Worm (Caenorhabditis elegans) whole organism, L3 larva: ENCODE measurements around the gene Y67D8C.22.

Experiments
- ceh-9 ChIP-seq: sonication (generic microtip); optimal IDR thresholded peaks from 2 replicates; lab custom pipeline; 2018; ENCODE audit warnings: missing biosample characterization, missing genetic modification characterization
- daf-12 ChIP-seq: fragments of 150-350 bp; optimal IDR thresholded peaks from 2 replicates; lab custom pipeline; 2014; ENCODE audit warnings: missing biosample characterization, missing genetic modification reagents, missing genetic modification characterization
- egl-27 ChIP-seq: sonication (generic microtip); optimal IDR thresholded peaks from 4 replicates; lab custom pipeline; 2017; ENCODE audit warnings: missing biosample characterization, missing genetic modification reagents, missing genetic modification characterization
- egl-5 ChIP-seq: fragments of 150-350 bp; optimal IDR thresholded peaks from 2 replicates; lab custom pipeline; 2017; ENCODE audit warnings: missing biosample characterization, missing genetic modification reagents, missing genetic modification characterization, inconsistent platforms
- elt-1 ChIP-seq: fragments of 150-350 bp; optimal IDR thresholded peaks from 2 replicates; lab custom pipeline; 2014; ENCODE audit warnings: missing biosample characterization, missing genetic modification characterization
- elt-2 ChIP-seq: sonication (generic microtip); optimal IDR thresholded peaks from 2 replicates; lab custom pipeline; 2016; ENCODE audit warnings: missing genetic modification reagents, mild to moderate bottlenecking, missing genetic modification characterization, missing compliant biosample characterization
- elt-3 ChIP-seq, 3 experiments: fragments of 150-350 bp in 1 of 3; sonication (generic microtip) in 2 of 3; optimal IDR thresholded peaks; 2 replicates in 2 of 3; 4 replicates in 1 of 3; lab custom pipeline; 2014 to 2017; ENCODE audit warnings: missing biosample characterization in 3 of 3, missing genetic modification characterization in 3 of 3
- fkh-10 ChIP-seq: sonication (generic microtip); optimal IDR thresholded peaks from 2 replicates; lab custom pipeline; 2017; ENCODE audit warnings: missing biosample characterization, missing genetic modification reagents, missing genetic modification characterization
- fkh-2 ChIP-seq: fragments of 150-350 bp; optimal IDR thresholded peaks from 2 replicates; lab custom pipeline; 2014; ENCODE audit warnings: missing biosample characterization, missing genetic modification reagents, missing genetic modification characterization
- hmg-11 ChIP-seq: sonication (generic microtip); optimal IDR thresholded peaks from 2 replicates; lab custom pipeline; 2016; ENCODE audit warnings: missing genetic modification characterization, missing compliant biosample characterization
- jun-1 ChIP-seq: fragments of 150-350 bp; optimal IDR thresholded peaks from 2 replicates; lab custom pipeline; 2014; ENCODE audit warnings: missing biosample characterization, missing genetic modification reagents, missing genetic modification characterization
- lin-15B ChIP-seq: fragments of 150-350 bp; optimal IDR thresholded peaks from 2 replicates; lab custom pipeline; 2014; ENCODE audit warnings: missing biosample characterization, missing genetic modification characterization
- lin-39 ChIP-seq: fragments of 150-350 bp; optimal IDR thresholded peaks from 2 replicates; lab custom pipeline; 2018; ENCODE audit warnings: missing biosample characterization, missing genetic modification reagents, missing genetic modification characterization
- lsy-12 ChIP-seq: sonication (generic microtip); optimal IDR thresholded peaks from 2 replicates; lab custom pipeline; 2016; ENCODE audit warnings: mild to moderate bottlenecking, missing genetic modification characterization, missing compliant biosample characterization
- mml-1 ChIP-seq: fragments of 150-350 bp; sonication (generic microtip); optimal IDR thresholded peaks from 3 replicates; lab custom pipeline; 2014; ENCODE audit warnings: missing biosample characterization, missing genetic modification characterization
- nfya-1 ChIP-seq: sonication (generic microtip); optimal IDR thresholded peaks from 2 replicates; lab custom pipeline; 2017; ENCODE audit warnings: missing genetic modification characterization, mild to moderate bottlenecking, missing compliant biosample characterization, antibody characterized with exemption, moderate library complexity; ENCODE audit not compliant: insufficient read depth
- nhr-11 ChIP-seq: fragments of 150-350 bp; optimal IDR thresholded peaks from 2 replicates; lab custom pipeline; 2014; ENCODE audit warnings: missing biosample characterization, missing genetic modification characterization
- nhr-12 ChIP-seq: fragments of 150-350 bp; optimal IDR thresholded peaks from 2 replicates; lab custom pipeline; 2014; ENCODE audit warnings: missing biosample characterization, missing genetic modification characterization
- nhr-23 ChIP-seq: fragments of 150-350 bp; optimal IDR thresholded peaks from 2 replicates; lab custom pipeline; 2014; ENCODE audit warnings: missing biosample characterization, missing genetic modification reagents, missing genetic modification characterization
- nhr-237 ChIP-seq: fragments of 150-350 bp; optimal IDR thresholded peaks from 2 replicates; lab custom pipeline; 2014; ENCODE audit warnings: missing biosample characterization, missing genetic modification characterization
- nhr-25 ChIP-seq: sonication (generic microtip); optimal IDR thresholded peaks from 2 replicates; lab custom pipeline; 2017; ENCODE audit warnings: missing biosample characterization, missing genetic modification characterization
- nhr-28 ChIP-seq: fragments of 150-350 bp; optimal IDR thresholded peaks from 2 replicates; lab custom pipeline; 2014; ENCODE audit warnings: missing biosample characterization, missing genetic modification characterization
- nhr-67 ChIP-seq: fragments of 150-350 bp; optimal IDR thresholded peaks from 2 replicates; lab custom pipeline; 2014; ENCODE audit warnings: missing biosample characterization, missing genetic modification characterization
- nhr-76 ChIP-seq: fragments of 150-350 bp; sonication (generic microtip); optimal IDR thresholded peaks from 5 replicates; lab custom pipeline; 2014; ENCODE audit warnings: missing biosample characterization, missing genetic modification characterization
- pha-4 ChIP-seq: fragments of 150-350 bp; optimal IDR thresholded peaks from 2 replicates; lab custom pipeline; 2014; ENCODE audit warnings: missing biosample characterization, missing genetic modification reagents, missing genetic modification characterization
- pqm-1 ChIP-seq: fragments of 150-350 bp; optimal IDR thresholded peaks from 2 replicates; lab custom pipeline; 2017; ENCODE audit warnings: missing biosample characterization, missing genetic modification characterization, inconsistent platforms
- sea-2 ChIP-seq: fragments of 150-350 bp; sonication (generic microtip); optimal IDR thresholded peaks from 4 replicates; lab custom pipeline; 2014; ENCODE audit warnings: missing biosample characterization, missing genetic modification reagents, missing genetic modification characterization
- skn-1 ChIP-seq: fragments of 150-350 bp; optimal IDR thresholded peaks from 2 replicates; lab custom pipeline; 2014; ENCODE audit warnings: missing biosample characterization, missing genetic modification characterization
- snpc-4 ChIP-seq: fragments of 150-350 bp; optimal IDR thresholded peaks from 2 replicates; lab custom pipeline; 2014; ENCODE audit warnings: missing biosample characterization, missing genetic modification characterization
- tbx-2 ChIP-seq: sonication (generic microtip); optimal IDR thresholded peaks from 2 replicates; lab custom pipeline; 2016; ENCODE audit warnings: mild to moderate bottlenecking, missing genetic modification characterization, missing compliant biosample characterization
- unc-39 ChIP-seq: sonication (generic microtip); optimal IDR thresholded peaks from 4 replicates; lab custom pipeline; 2017; ENCODE audit warnings: missing biosample characterization, missing genetic modification characterization
- unc-62 ChIP-seq: fragments of 150-350 bp; sonication (generic microtip); optimal IDR thresholded peaks from 4 replicates; lab custom pipeline; 2014; ENCODE audit warnings: missing biosample characterization, missing genetic modification reagents, missing genetic modification characterization
- zag-1 ChIP-seq: fragments of 150-350 bp; optimal IDR thresholded peaks from 2 replicates; lab custom pipeline; 2014; ENCODE audit warnings: missing biosample characterization, missing genetic modification characterization
- ztf-4 ChIP-seq: fragments of 150-350 bp; optimal IDR thresholded peaks from 2 replicates; lab custom pipeline; 2014; ENCODE audit warnings: missing biosample characterization, missing genetic modification characterization

Gene Y67D8C.22

DNA sequence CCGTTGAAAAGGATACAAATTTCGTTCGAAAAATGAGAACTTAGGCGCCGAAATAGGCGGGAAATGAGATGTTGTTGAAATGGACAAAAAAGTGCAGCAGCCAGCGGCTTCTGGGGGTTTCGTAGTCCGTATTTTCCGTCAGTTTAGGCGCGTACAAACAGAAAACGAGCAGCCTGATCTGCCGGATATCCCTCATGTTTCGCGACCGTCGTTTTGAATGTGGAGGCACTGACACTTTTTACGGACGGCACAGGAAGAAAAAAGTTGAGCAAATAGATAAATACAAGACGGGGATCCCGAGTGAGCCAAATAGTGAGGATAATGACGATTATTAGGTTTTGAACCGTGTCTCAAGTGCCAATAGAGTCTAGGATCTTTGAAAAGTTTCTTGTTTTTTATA lies at the start of gene Y67D8C.22:
TSS of gene Y67D8C.22 (minus strand) at position 101 of the 400 bp plus-strand sequence.
- no peak for TF ChIP-seq lin-15B (tag; lab: Kevin White, UChicago)
- TF ChIP-seq elt-2 (tag; lab: Kevin White, UChicago): no peak
- TF ChIP-seq pqm-1 (tag; lab: Kevin White, UChicago): no peak
- TF ChIP-seq jun-1 (tag; lab: Kevin White, UChicago): no peak
- no peak for TF ChIP-seq hmg-11 (tag; lab: Kevin White, UChicago)
- no peak for TF ChIP-seq egl-27 (tag; lab: Kevin White, UChicago)
- no peak for TF ChIP-seq zag-1
- no peak for TF ChIP-seq unc-62 (GFP tag; lab: Kevin White, UChicago)
- no peak for TF ChIP-seq fkh-2 (tag; lab: Kevin White, UChicago)
- no peak for TF ChIP-seq elt-3 (tag; optimal IDR thresholded peaks at IDR 0.05; lab: Kevin White, UChicago)
- no peak for TF ChIP-seq egl-5
- TF ChIP-seq ztf-4: no peak
- no peak for TF ChIP-seq pha-4 (tag; lab: Kevin White, UChicago)

DNA sequence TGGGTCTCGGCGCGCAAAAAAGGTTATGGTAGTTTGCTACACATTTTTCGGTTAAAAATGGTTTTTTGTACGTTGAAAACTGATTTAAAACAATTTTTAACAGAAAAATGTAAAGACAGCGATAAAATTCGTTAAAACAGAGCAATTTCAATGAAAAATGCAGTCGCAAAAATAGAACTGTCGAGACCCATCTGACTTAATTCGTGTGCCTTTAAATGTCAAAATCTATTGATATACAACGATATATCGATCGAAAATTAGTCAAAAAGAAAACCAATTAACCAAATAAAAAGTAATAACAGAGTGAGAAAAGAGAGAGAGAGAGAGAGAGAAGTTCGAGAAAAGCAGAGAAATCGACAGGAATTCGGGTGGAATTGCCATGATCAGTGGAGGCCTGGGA lies 45.0 kb upstream of the Y67D8C.22 start:
- TF ChIP-seq fkh-10 (GFP tag; lab: Kevin White, UChicago): no peak
- no peak for TF ChIP-seq ceh-9 (tag; lab: Kevin White, UChicago)
- TF ChIP-seq nhr-237 (tag; lab: Kevin White, UChicago): no peak
- no peak for TF ChIP-seq lin-39
- TF ChIP-seq nhr-76: no peak
- TF ChIP-seq jun-1 (tag; lab: Kevin White, UChicago): no peak
- no peak for TF ChIP-seq nfya-1 (tag; lab: Kevin White, UChicago)
- TF ChIP-seq daf-12: no peak
- no peak for TF ChIP-seq mml-1 (tag; lab: Kevin White, UChicago)
- no peak for TF ChIP-seq sea-2
- TF ChIP-seq lin-15B (tag; lab: Kevin White, UChicago): no peak
- TF ChIP-seq nhr-11 (tag; lab: Kevin White, UChicago): no peak
- no peak for TF ChIP-seq hmg-11 (tag; lab: Kevin White, UChicago)
- no peak for TF ChIP-seq nhr-67
- TF ChIP-seq egl-27 (tag; lab: Kevin White, UChicago): no peak
- no peak for TF ChIP-seq nhr-25
- no peak for TF ChIP-seq lsy-12
- no peak for TF ChIP-seq skn-1 (tag; lab: Kevin White, UChicago)
- TF ChIP-seq ztf-4: no peak
- no peak for TF ChIP-seq nhr-23 (tag; lab: Kevin White, UChicago)

DNA sequence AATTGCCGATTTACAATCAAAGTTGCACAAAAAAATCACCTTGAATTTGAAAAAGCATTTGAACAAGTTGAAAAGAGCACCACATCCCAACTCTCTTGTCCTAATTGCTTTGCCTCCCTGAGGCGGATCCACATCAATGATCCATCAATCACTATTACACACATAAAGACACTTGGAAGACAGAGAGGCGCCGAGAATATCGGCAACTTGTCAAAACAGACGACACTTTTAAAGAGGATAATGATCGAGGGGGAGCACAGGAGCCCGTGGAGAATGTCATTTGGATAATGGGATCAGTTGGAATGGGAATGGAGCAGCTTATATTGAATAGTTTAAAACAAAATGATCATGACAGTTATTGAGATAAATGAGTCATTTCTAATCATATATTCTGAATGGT lies 25.1 kb upstream of the Y67D8C.22 start:
- TF ChIP-seq hmg-11 (tag; lab: Kevin White, UChicago): no peak
- peak; percentile 60 for TF ChIP-seq egl-5
- TF ChIP-seq lin-39: peak; percentile 30

DNA sequence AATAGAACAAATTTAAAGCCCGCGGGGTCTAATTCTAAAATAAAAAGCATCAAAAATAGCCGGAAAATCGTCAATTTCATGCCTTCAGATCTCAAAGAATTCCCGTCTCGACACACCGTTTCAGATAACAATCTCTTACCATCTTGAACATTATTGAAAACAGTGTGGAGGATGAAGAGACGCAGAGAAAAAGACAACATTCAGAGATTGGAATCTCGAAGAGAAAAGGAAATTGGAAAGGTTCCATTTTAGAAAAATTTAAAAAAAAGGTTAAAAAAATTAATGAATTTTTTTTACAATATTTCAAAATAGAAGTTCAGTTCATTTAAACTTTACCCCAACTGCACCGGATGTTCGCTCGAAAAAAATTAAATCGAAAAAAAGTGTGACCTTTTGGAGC lies 20.9 kb upstream of the Y67D8C.22 start:
- TF ChIP-seq fkh-2 (tag; lab: Kevin White, UChicago) (no peak), elt-1 (peak; percentile 93)

DNA sequence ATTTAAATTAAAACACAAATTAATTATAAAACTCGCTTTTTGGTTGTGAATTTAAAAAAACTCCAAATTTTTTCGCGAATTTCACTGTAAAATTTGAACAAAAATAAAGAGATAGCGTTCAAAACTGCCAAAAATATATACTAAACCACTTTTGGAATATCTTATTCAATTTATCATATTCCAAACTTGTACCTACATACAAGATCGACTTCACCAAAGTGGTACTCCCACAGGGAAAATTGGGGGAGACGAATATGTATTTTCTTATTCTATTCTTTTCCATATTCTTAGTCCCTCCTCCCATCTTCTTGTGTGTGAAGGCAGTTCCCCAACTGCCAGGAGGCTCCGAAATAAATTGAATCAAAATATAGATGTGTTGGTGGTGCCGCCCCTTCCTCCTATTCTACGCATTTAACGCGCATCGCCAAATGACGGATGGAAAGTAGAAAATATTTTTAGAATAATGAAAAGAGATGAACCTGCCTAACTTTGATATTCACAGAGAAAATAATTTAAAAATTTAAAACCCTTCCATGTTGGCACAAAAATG lies 20.0 kb upstream of the Y67D8C.22 start:
- TF ChIP-seq snpc-4 (no peak), unc-39 (tag; lab: Kevin White, UChicago) (no peak), egl-5 (no peak), nhr-28 (tag; lab: Kevin White, UChicago) (no peak)

DNA sequence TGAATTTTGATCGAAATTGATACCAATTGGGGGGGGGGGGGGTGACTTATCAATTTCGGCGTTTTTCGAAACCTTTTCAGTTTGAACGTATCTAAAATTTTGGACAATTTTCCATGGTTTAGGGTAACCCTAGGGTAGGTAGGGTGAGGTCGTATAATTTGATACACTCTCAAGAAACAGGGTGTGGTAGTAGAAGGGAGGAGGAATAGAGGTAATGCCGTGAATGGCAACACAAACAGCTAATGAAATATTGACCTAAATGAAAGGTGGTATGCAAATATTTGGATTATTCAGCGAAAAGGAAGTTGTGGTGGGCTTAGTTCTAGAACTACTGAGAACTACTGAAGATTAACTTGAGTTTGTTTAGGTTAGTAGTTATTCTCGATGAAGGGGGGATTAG lies 16.9 kb upstream of the Y67D8C.22 start:
- TF ChIP-seq daf-12 (no peak), elt-3 (tag; optimal IDR thresholded peaks at IDR 0.05; lab: Kevin White, UChicago) (no peak), nhr-12 (tag; lab: Kevin White, UChicago) (no peak), elt-2 (tag; lab: Kevin White, UChicago) (no peak), tbx-2 (tag; lab: Kevin White, UChicago) (no peak)
